Worm (Caenorhabditis elegans): ENCODE results near the gene spcs-3.

DNA sequence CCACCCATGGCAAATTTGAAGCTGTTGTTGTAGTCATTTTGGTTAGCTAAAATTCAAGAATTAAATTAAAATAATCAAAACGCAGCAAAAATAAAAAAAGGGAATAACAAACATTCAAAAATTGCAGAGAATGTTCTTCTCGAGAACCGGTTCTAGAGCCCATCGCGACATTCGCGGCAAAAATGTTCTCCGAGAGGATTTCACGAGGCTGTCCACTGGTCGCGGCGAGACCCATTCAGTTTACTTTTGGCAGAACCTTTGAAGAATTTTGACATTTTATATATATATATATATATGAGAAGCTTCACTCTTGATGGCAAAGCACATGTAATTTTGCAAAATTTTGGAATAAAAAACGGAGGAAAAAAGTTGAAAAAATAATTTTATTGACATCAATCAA, 15.3 kb upstream of the spcs-3 start, which contains the start of gene F44B9.8:
- TF ChIP-seq nhr-28 (tag; optimal IDR thresholded peaks at IDR 0.05) (no peak), nhr-76 (tag; optimal IDR thresholded peaks at IDR 0.05) (no peak), sptf-1 (tag; optimal IDR thresholded peaks at IDR 0.05) (no peak), ztf-11 (tag; optimal IDR thresholded peaks at IDR 0.05) (no peak), mab-5 (tag; optimal IDR thresholded peaks at IDR 0.05) (no peak), nhr-237 (tag; optimal IDR thresholded peaks at IDR 0.05) (peak; percentile 31), blmp-1 (tag; optimal IDR thresholded peaks at IDR 0.05) (no peak), cnd-1 (tag; optimal IDR thresholded peaks at IDR 0.05) (no peak), nhr-12 (tag; optimal IDR thresholded peaks at IDR 0.05) (no peak), unc-62 (GFP tag; optimal IDR thresholded peaks at IDR 0.05) (no peak), unc-39 (tag; optimal IDR thresholded peaks at IDR 0.05) (no peak), mls-2 (tag; optimal IDR thresholded peaks at IDR 0.05) (no peak), ces-1 (GFP tag; optimal IDR thresholded peaks at IDR 0.05) (no peak)

Measured in whole organism, mixed stage, embryonic.